Worm (Caenorhabditis elegans): ENCODE data around the gene F53A3.7.

F53A3.7 gene

DNA sequence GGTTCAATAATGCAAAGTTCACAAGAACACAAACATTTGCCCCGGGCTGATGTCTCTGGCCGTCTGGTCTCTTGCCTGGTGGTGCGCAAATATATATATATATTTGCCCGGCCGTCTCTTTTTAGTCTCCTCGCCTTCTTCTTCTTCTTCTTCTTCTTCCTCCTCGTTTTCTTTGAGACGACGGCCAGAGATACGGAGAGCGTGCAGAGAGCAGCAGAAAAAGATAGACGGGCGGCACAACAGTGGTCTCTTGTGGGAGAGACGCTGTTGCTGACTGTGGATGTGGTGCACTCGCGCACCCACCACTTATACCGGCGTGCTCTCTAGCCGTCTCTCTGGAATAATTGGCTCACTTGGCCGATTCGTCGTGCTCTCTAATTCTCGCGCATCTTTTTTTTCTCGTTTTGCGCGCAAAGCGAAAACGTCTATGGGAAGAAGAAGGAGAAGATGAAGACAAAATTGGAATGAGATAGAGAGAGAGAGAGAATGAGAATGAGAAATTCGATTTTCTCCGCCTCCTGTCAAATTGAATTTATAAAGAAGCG, 30.1 kb upstream of the F53A3.7 start (continued):
- no peak for TF ChIP-seq Y48G9A.11 (GFP tag; IDR thresholded peaks at IDR 0.05)
- TF ChIP-seq nhr-76 (tag; optimal IDR thresholded peaks at IDR 0.05), result peak; percentile 66
- TF ChIP-seq nhr-10 (tag; optimal IDR thresholded peaks at IDR 0.05), result peak; percentile 79
- TF ChIP-seq F44E2.7 (GFP tag; IDR thresholded peaks at IDR 0.05), result no peak
- TF ChIP-seq nhr-41 (GFP tag; IDR thresholded peaks at IDR 0.05), result peak; percentile 72
- peak; percentile 95 for TF ChIP-seq tra-1 (GFP tag; IDR thresholded peaks at IDR 0.05)
- TF ChIP-seq lir-3 (tag; optimal IDR thresholded peaks at IDR 0.05), result no peak
- TF ChIP-seq F49E8.2 (tag; optimal IDR thresholded peaks at IDR 0.05; ENCODE audit: borderline replicate concordance), result no peak
- TF ChIP-seq madf-9 (GFP tag; conservative IDR thresholded peaks at IDR 0.05), result peak; percentile 62

DNA sequence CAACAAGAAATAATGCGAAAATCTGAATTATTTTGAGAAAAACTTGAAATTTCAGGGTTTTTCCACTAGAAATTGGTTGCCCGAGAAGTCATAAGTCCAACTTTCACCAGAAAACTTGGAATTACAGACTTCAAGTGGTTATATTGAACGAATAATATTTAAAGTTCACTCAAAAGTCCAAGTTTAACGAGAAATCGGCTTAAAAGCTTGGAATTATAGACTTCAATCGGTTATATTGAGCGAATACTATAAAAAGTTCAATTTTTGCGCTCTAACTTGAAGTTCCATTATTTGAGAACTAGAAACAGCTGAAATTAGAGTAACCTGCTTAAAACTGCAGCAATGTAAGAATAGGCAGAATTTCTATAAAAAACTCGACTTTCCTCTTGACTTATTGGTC, 29.2 kb upstream of the F53A3.7 start:
- TF ChIP-seq unc-62 (GFP tag; optimal IDR thresholded peaks at IDR 0.05 in 1 of 2), result peak in 1 of 2 experiments; percentile 93
- TF ChIP-seq unc-62 (tag; optimal IDR thresholded peaks at IDR 0.05), result no peak
- TF ChIP-seq ceh-28 (tag; optimal IDR thresholded peaks at IDR 0.05), result no peak

DNA sequence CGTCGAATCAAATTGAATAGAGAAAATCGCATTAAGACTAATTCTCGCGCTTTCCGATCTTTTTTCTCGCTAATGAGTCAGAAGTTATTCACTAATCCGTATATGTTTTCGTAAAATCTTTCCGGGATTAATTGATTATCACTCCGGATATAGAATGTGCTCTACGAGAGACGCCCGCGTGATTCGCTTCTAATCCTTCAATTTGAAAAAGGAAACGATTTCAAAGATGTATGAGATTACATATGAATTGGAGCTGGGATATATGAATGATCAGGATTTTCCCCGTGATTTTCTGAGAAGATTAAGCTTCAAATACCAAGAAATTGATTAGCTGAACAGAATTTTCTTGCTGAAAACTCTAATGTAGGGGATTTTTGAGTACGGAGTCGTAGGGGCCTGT, 28.8 kb upstream of the F53A3.7 start:
- TF ChIP-seq unc-39 (tag; optimal IDR thresholded peaks at IDR 0.05) (no peak), nhr-11 (tag; optimal IDR thresholded peaks at IDR 0.05) (peak; percentile 1)

DNA sequence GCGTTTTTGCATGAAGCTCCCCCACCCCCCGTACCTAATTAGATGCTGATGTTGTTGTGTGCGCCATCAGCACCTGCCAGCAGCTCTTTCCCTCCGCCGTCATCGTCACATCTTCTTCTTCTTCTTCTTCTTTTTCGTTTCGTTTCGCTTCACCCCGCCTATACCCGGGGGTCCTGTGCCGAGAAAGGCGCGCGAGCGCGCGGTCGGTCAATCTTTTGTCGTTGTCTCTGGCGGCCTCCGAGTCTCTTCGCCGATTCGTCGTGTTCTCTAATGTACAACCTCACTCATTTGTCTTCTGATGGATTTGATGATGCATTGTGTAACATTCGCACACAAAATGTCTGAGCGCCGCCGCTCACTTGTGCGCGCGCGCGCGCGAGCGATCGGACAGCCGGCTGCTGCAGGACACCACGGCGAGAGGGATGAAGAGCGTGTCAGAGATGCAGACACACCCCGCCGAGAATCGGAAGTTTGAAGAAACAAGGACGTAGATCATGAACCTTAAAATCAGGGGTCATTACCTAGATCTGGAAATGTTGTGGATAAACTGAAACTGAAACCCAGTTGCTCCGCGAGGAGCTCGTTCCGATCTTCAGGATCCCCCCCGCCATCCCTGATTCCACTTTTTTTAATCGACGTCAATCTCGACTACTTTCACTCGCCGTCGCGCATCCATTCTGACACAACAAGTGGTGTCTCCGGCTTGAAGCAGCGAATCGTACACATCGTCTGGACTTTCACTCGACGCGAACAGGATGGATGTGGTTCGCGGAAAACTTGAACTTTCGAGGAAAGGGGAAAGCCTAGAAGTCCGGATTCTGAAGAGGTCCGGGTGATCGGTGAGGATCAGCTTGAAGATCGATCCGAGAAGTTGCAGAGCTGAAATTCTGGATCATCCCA, 27.7 kb upstream of the F53A3.7 start:
- TF ChIP-seq snpc-4 (tag; optimal IDR thresholded peaks at IDR 0.05) (no peak), cey-2 (tag; optimal IDR thresholded peaks at IDR 0.05; ENCODE audit: borderline replicate concordance, insufficient read depth) (no peak), fos-1 (tag; optimal IDR thresholded peaks at IDR 0.05) (no peak), lsy-2 (tag; optimal IDR thresholded peaks at IDR 0.05) (peak; percentile 64 to 83), rbr-2 (tag; optimal IDR thresholded peaks at IDR 0.05) (peak; percentile 88), fkh-10 (GFP tag; optimal IDR thresholded peaks at IDR 0.05) (peak; percentile 91), set-16 (GFP tag; IDR thresholded peaks at IDR 0.05) (peak; percentile 100), attf-4 (tag; optimal IDR thresholded peaks at IDR 0.05) (no peak), nhr-237 (tag; optimal IDR thresholded peaks at IDR 0.05) (peak; percentile 42), Y105C5A.15 (GFP tag; IDR thresholded peaks at IDR 0.05) (no peak), R02D3.7 (tag; optimal IDR thresholded peaks at IDR 0.05) (no peak), ctbp-1 (GFP tag; IDR thresholded peaks at IDR 0.05) (peak; percentile 94), T26A8.4 (GFP tag; IDR thresholded peaks at IDR 0.05) (peak; percentile 61; the same call in 1 of the 2 replicates), spr-3 (GFP tag; optimal IDR thresholded peaks at IDR 0.05) (peak; percentile 31), F49E8.2 (tag; optimal IDR thresholded peaks at IDR 0.05; ENCODE audit: borderline replicate concordance) (no peak), ZK337.2 (GFP tag; IDR thresholded peaks at IDR 0.05) (no peak), mdt-29 (GFP tag; IDR thresholded peaks at IDR 0.05) (no peak), unc-130 (GFP tag; optimal IDR thresholded peaks at IDR 0.05) (no peak), nhr-111 (GFP tag; optimal IDR thresholded peaks at IDR 0.05) (no peak), hlh-11 (tag; optimal IDR thresholded peaks at IDR 0.05) (peak; percentile 99), hlh-30 (tag; optimal IDR thresholded peaks at IDR 0.05; ENCODE audit: insufficient read depth) (peak; percentile 95), vab-7 (GFP tag; IDR thresholded peaks at IDR 0.05) (peak; percentile 73), ZK546.5 (tag; optimal IDR thresholded peaks at IDR 0.05) (no peak), zfp-2 (tag; optimal IDR thresholded peaks at IDR 0.05) (peak; percentile 4), ceh-62 (tag; optimal IDR thresholded peaks at IDR 0.05) (no peak), nhr-10 (tag; optimal IDR thresholded peaks at IDR 0.05) (peak; percentile 69), F10B5.3 (tag; optimal IDR thresholded peaks at IDR 0.05) (no peak), zfp-3 (GFP tag; conservative IDR thresholded peaks at IDR 0.05) (no peak), daf-16 (GFP tag; optimal IDR thresholded peaks at IDR 0.05) (peak in 1 of 2 experiments; percentile 50), daf-16 (tag; optimal IDR thresholded peaks at IDR 0.05) (no peak), nhr-48 (tag; optimal IDR thresholded peaks at IDR 0.05) (peak; percentile 94), zip-11 (GFP tag; IDR thresholded peaks at IDR 0.05) (no peak), F26F4.8 (GFP tag; conservative IDR thresholded peaks at IDR 0.05) (no peak)
